Worm (Caenorhabditis elegans): ENCODE data around the gene srab-26.

DNA sequence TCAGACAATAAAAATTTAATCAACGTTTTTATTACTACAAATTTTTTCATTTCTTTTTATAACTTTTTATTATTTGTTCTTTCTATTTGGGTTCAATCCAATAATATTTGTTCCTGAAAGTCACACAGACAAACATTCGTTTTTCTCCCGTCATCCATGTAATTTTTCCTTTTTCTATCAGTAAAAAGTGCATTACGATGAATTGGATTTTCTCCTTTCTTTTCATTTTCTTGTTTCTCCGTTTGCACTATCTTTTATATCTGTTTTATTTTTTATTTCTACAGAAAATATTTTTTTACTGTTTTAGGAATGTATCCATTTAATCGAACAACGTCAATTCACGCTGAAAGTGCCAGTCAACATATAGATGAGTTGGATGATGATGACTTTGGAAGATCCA is 20.0 kb upstream of the srab-26 start, which contains the start of gene egl-47:
- no peak for TF ChIP-seq bed-3 (GFP tag; optimal IDR thresholded peaks at IDR 0.05)
- TF ChIP-seq pha-4 (tag; optimal IDR thresholded peaks at IDR 0.05), result no peak
- no peak for TF ChIP-seq nhr-12 (tag; optimal IDR thresholded peaks at IDR 0.05)
- TF ChIP-seq snpc-4 (tag; optimal IDR thresholded peaks at IDR 0.05), result no peak

Measured in whole organism, mixed stage, embryonic.